Fruit fly (Drosophila melanogaster): Measurements from ENCODE around the gene CG9098.

Gene CG9098

dm6 chr2L:5975025-5975539, 37.1 kb downstream of the CG9098 start:
- no peak for TF ChIP-seq NC2α (GFP tag; optimal IDR thresholded peaks at IDR 0.05)
- no peak for TF ChIP-seq pnt (GFP tag; optimal IDR thresholded peaks at IDR 0.05)
- peak; percentile 16 for TF ChIP-seq cg (GFP tag; optimal IDR thresholded peaks at IDR 0.05)
- TF ChIP-seq CG15011 (GFP tag; optimal IDR thresholded peaks at IDR 0.05) = no peak
- TF ChIP-seq CG7556 (GFP tag; optimal IDR thresholded peaks at IDR 0.05) = no peak
- TF ChIP-seq z (GFP tag; IDR thresholded peaks at IDR 0.05) = no peak
- TF ChIP-seq ap (GFP tag; IDR thresholded peaks at IDR 0.05) = no peak
- no peak for TF ChIP-seq pan (optimal IDR thresholded peaks at IDR 0.05)
- TF ChIP-seq pan (GFP tag; optimal IDR thresholded peaks at IDR 0.05 in 1 of 2, IDR thresholded peaks at IDR 0.05 in 1 of 2) = no peak
- peak; percentile 23 for TF ChIP-seq sens (GFP tag)
- no peak for TF ChIP-seq NK7.1 (GFP tag; optimal IDR thresholded peaks at IDR 0.05)
- TF ChIP-seq CG10274 (GFP tag; optimal IDR thresholded peaks at IDR 0.05) = no peak
- TF ChIP-seq ttk (GFP tag; IDR thresholded peaks at IDR 0.05) = no peak
- TF ChIP-seq Gsc (GFP tag; IDR thresholded peaks at IDR 0.05) = no peak
- no peak for TF ChIP-seq exex (tag; optimal IDR thresholded peaks at IDR 0.05)
- TF ChIP-seq insv (GFP tag; optimal IDR thresholded peaks at IDR 0.05) = no peak
- no peak for TF ChIP-seq Adf1 (GFP tag; IDR thresholded peaks at IDR 0.05)
- TF ChIP-seq BtbVII (GFP tag; optimal IDR thresholded peaks at IDR 0.05) = no peak
- TF ChIP-seq CG10321 (GFP tag; IDR thresholded peaks at IDR 0.05) = 0 out of 2 replicates have a peak, but pooled peaks have one; percentile 26
- 0 out of 3 replicates have a peak, but pooled peaks have one; percentile 31 for TF ChIP-seq gce (GFP tag; IDR thresholded peaks at IDR 0.05)
- no peak for TF ChIP-seq Camta (GFP tag; optimal IDR thresholded peaks at IDR 0.05)
- TF ChIP-seq lilli (GFP tag; optimal IDR thresholded peaks at IDR 0.05) = no peak
- TF ChIP-seq CG8359 (GFP tag; optimal IDR thresholded peaks at IDR 0.05; ENCODE audit: borderline replicate concordance) = no peak
- TF ChIP-seq tx (GFP tag; optimal IDR thresholded peaks at IDR 0.05) = no peak
- TF ChIP-seq sna (GFP tag; IDR thresholded peaks at IDR 0.05; ENCODE audit: partially characterized antibody) = no peak
- no peak for TF ChIP-seq CG17328 (GFP tag; IDR thresholded peaks at IDR 0.05)
- no peak for TF ChIP-seq Dad (GFP tag; optimal IDR thresholded peaks at IDR 0.05)
- TF ChIP-seq btn (GFP tag; optimal IDR thresholded peaks at IDR 0.05) = no peak
- peak; percentile 15 for TF ChIP-seq CG18599 (GFP tag; optimal IDR thresholded peaks at IDR 0.05)
- peak; percentile 5 for TF ChIP-seq lab (GFP tag; optimal IDR thresholded peaks at IDR 0.05)
- TF ChIP-seq nom (GFP tag; optimal IDR thresholded peaks at IDR 0.05) = peak; percentile 12
- TF ChIP-seq klu (GFP tag; IDR thresholded peaks at IDR 0.05) = no peak
- no peak for TF ChIP-seq stc (GFP tag; IDR thresholded peaks at IDR 0.05)
- TF ChIP-seq otp (GFP tag; IDR thresholded peaks at IDR 0.05) = no peak
- TF ChIP-seq CG11723 (GFP tag; optimal IDR thresholded peaks at IDR 0.05) = no peak
- TF ChIP-seq CG1647 (GFP tag; optimal IDR thresholded peaks at IDR 0.05) = no peak
- TF ChIP-seq CG13894 (tag; optimal IDR thresholded peaks at IDR 0.05) = no peak
- TF ChIP-seq CG17612 (GFP tag; IDR thresholded peaks at IDR 0.05) = no peak
- peak; percentile 39; the same call in 1 of the 2 replicates for TF ChIP-seq Rfx (GFP tag; IDR thresholded peaks at IDR 0.05)
- TF ChIP-seq NC2β (GFP tag; optimal IDR thresholded peaks at IDR 0.05) = no peak
- no peak for TF ChIP-seq CG4282 (GFP tag; optimal IDR thresholded peaks at IDR 0.05)
- no peak for TF ChIP-seq Ets97D (GFP tag; optimal IDR thresholded peaks at IDR 0.05)
- TF ChIP-seq tio (GFP tag; optimal IDR thresholded peaks at IDR 0.05) = no peak
- TF ChIP-seq Max (GFP tag; optimal IDR thresholded peaks at IDR 0.05) = no peak
- peak; percentile 50 for TF ChIP-seq Med (GFP tag)
- TF ChIP-seq CG8478 (optimal IDR thresholded peaks at IDR 0.05) = no peak
- no peak for TF ChIP-seq CG2875 (GFP tag; optimal IDR thresholded peaks at IDR 0.05)
- TF ChIP-seq her (GFP tag; optimal IDR thresholded peaks at IDR 0.05) = no peak
- TF ChIP-seq Spps (tag; optimal IDR thresholded peaks at IDR 0.05) = no peak
- TF ChIP-seq CG12942 (GFP tag; optimal IDR thresholded peaks at IDR 0.05) = no peak
- TF ChIP-seq CG4328 (GFP tag; optimal IDR thresholded peaks at IDR 0.05) = no peak
- no peak for TF ChIP-seq Elba2 (GFP tag; optimal IDR thresholded peaks at IDR 0.05)
- TF ChIP-seq cad (GFP tag; optimal IDR thresholded peaks at IDR 0.05) = no peak

Measured in whole organism, embryonic.